Worm (Caenorhabditis elegans) whole organism, mixed stage, embryonic: Measurements from ENCODE around the gene gos-28.

Source experiments
- M03D4.4 ChIP-seq: sonication (generic microtip); optimal IDR thresholded peaks from 2 replicates; lab custom pipeline; 2017; ENCODE audit warnings: mild to moderate bottlenecking, missing genetic modification characterization, missing compliant biosample characterization
- bed-3 ChIP-seq: fragments of 200-800 bp; sonication (Bioruptor generic); optimal IDR thresholded peaks from 3 replicates; lab custom pipeline; 2018; ENCODE audit warnings: mild to moderate bottlenecking, missing genetic modification characterization, moderate library complexity, missing compliant biosample characterization
- ceh-43 ChIP-seq: fragments of 200-800 bp; sonication (Bioruptor generic); optimal IDR thresholded peaks from 2 replicates; lab custom pipeline; 2018; ENCODE audit warnings: mild to moderate bottlenecking, missing genetic modification characterization, moderate library complexity, missing compliant biosample characterization
- ces-1 ChIP-seq: fragments of 150-350 bp; optimal IDR thresholded peaks from 2 replicates; lab custom pipeline; 2014; ENCODE audit warnings: missing biosample characterization, missing genetic modification reagents, missing genetic modification characterization
- drap-1 ChIP-seq: fragments of 200-800 bp; sonication (Bioruptor generic); optimal IDR thresholded peaks from 3 replicates; lab custom pipeline; 2018; ENCODE audit warnings: mild to moderate bottlenecking, missing genetic modification characterization, missing compliant biosample characterization
- lsy-2 ChIP-seq: fragments of 150-350 bp; optimal IDR thresholded peaks from 2 replicates; lab custom pipeline; 2014; ENCODE audit warnings: missing biosample characterization, missing genetic modification characterization
- nhr-28 ChIP-seq: fragments of 150-350 bp; optimal IDR thresholded peaks from 2 replicates; lab custom pipeline; 2014; ENCODE audit warnings: missing biosample characterization, missing genetic modification characterization
- nhr-76 ChIP-seq: sonication (generic microtip); optimal IDR thresholded peaks from 2 replicates; lab custom pipeline; 2017; ENCODE audit warnings: missing biosample characterization, missing genetic modification characterization
- pha-4 ChIP-seq: fragments of 150-350 bp; optimal IDR thresholded peaks from 2 replicates; lab custom pipeline; 2018; ENCODE audit warnings: missing biosample characterization, missing genetic modification reagents, missing genetic modification characterization
- sem-2 ChIP-seq: fragments of 200-800 bp; sonication (Bioruptor generic); optimal IDR thresholded peaks from 2 replicates; lab custom pipeline; 2018; ENCODE audit warnings: mild to moderate bottlenecking, missing genetic modification characterization, missing compliant biosample characterization
- unc-39 ChIP-seq: fragments of 150-350 bp; optimal IDR thresholded peaks from 2 replicates; lab custom pipeline; 2014; ENCODE audit warnings: missing biosample characterization, missing genetic modification characterization
- unc-62 ChIP-seq: fragments of 150-350 bp; optimal IDR thresholded peaks from 2 replicates; lab custom pipeline; 2014; ENCODE audit warnings: missing biosample characterization, missing genetic modification reagents, missing genetic modification characterization

DNA sequence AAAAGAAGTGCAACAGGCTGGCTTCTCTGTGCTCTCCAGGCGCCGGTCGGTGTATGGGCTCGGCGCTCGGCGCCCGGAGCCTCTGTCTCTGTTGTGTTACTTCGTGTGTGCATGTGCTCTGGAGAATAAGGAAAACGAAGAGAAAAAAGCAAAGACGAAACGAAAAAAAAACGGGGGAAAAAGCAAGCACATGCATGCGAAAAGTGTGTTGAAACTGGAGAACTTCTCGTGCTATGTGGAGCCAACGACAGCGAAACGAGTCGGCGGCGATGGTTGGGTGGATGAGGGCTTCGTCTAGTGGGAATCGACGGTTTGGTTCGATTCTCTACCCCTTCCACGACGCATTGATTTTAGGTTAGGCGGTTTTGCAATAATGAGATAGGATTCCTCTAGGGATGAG, 38.4 kb upstream of the gos-28 start:
- TF ChIP-seq ceh-43 (GFP tag; lab: Kevin White, UChicago): no peak
- no peak for TF ChIP-seq bed-3 (GFP tag; lab: Kevin White, UChicago)
- TF ChIP-seq sem-2 (GFP tag; lab: Kevin White, UChicago): no peak
- no peak for TF ChIP-seq unc-39 (tag; lab: Kevin White, UChicago)
- TF ChIP-seq ces-1: no peak
- TF ChIP-seq unc-62 (GFP tag; lab: Kevin White, UChicago): no peak
- no peak for TF ChIP-seq nhr-76 (tag; lab: Kevin White, UChicago)
- TF ChIP-seq drap-1 (GFP tag; lab: Kevin White, UChicago): no peak
- no peak for TF ChIP-seq M03D4.4 (tag; lab: Kevin White, UChicago)
- TF ChIP-seq nhr-28 (tag; lab: Kevin White, UChicago): no peak
- TF ChIP-seq pha-4 (tag; lab: Kevin White, UChicago): no peak
- TF ChIP-seq lsy-2: no peak
